Fruit fly (Drosophila melanogaster) whole organism, embryonic: ENCODE measurements around the gene CG15728.

Experiments used
- Aef1 ChIP-seq: fragments of 200-800 bp; sonication (Bioruptor generic); IDR thresholded peaks from 3 replicates; pipeline ENCODE4 v1.3.6; 2022; ENCODE audit warnings: missing biosample characterization, missing genetic modification characterization
- Atf6 ChIP-seq: fragments of 200-800 bp; sonication (Bioruptor generic); IDR thresholded peaks from 2 replicates; pipeline ENCODE4 v1.3.6; 2022; ENCODE audit warnings: missing biosample characterization, missing genetic modification characterization
- CG10431 ChIP-seq: fragments of 200-800 bp; sonication (Bioruptor generic); optimal IDR thresholded peaks from 3 replicates; lab custom pipeline; 2018; ENCODE audit warnings: missing biosample characterization, mild to moderate bottlenecking, missing genetic modification characterization
- CG11085 ChIP-seq: fragments of 200-800 bp; sonication (Bioruptor generic); IDR thresholded peaks from 2 replicates; pipeline ENCODE4 v1.3.6; 2022; ENCODE audit warnings: missing biosample characterization, missing genetic modification characterization
- CG11093 ChIP-seq: fragments of 200-800 bp; sonication (Bioruptor generic); IDR thresholded peaks from 3 replicates; pipeline ENCODE4 v1.3.6; 2022; ENCODE audit warnings: missing biosample characterization, missing genetic modification characterization
- CG12155 ChIP-seq: fragments of 200-800 bp; sonication (Bioruptor generic); optimal IDR thresholded peaks from 3 replicates; lab custom pipeline; 2016; ENCODE audit warnings: missing biosample characterization, missing genetic modification characterization
- CG14860 ChIP-seq: fragments of 200-800 bp; sonication (Bioruptor generic); IDR thresholded peaks from 3 replicates; pipeline ENCODE4 v1.3.6; 2022; ENCODE audit warnings: missing biosample characterization, missing genetic modification characterization; ENCODE audit not compliant: partially characterized antibody
- CG14965 ChIP-seq: fragments of 200-800 bp; sonication (Bioruptor generic); optimal IDR thresholded peaks from 2 replicates; lab custom pipeline; 2016; ENCODE audit warnings: missing biosample characterization, missing genetic modification characterization, borderline replicate concordance
- CG17361 ChIP-seq: fragments of 200-800 bp; sonication (Bioruptor generic); IDR thresholded peaks from 3 replicates; pipeline ENCODE4 v1.3.6; 2022; ENCODE audit warnings: missing biosample characterization, missing genetic modification characterization
- CG18262 ChIP-seq: fragments of 200-800 bp; optimal IDR thresholded peaks from 3 replicates; lab custom pipeline; 2019; ENCODE audit warnings: missing biosample characterization, mild to moderate bottlenecking, missing genetic modification characterization, moderate library complexity
- CG18764 ChIP-seq: fragments of 200-800 bp; sonication (Bioruptor generic); optimal IDR thresholded peaks from 3 replicates; lab custom pipeline; 2016; ENCODE audit warnings: missing biosample characterization, missing genetic modification characterization
- CG4282 ChIP-seq: fragments of 200-800 bp; sonication (Bioruptor generic); optimal IDR thresholded peaks from 2 replicates; lab custom pipeline; 2016; ENCODE audit warnings: missing biosample characterization, missing genetic modification characterization
- CG6765 ChIP-seq: fragments of 200-800 bp; sonication (Bioruptor generic); optimal IDR thresholded peaks from 3 replicates; lab custom pipeline; 2017; ENCODE audit warnings: missing biosample characterization, mild to moderate bottlenecking, missing genetic modification characterization
- CG6791 ChIP-seq: fragments of 200-800 bp; sonication (Bioruptor generic); IDR thresholded peaks from 3 replicates; pipeline ENCODE4 v1.3.6; 2022; ENCODE audit warnings: missing biosample characterization, missing genetic modification characterization; ENCODE audit not compliant: partially characterized antibody
- CG6854 ChIP-seq: fragments of 200-800 bp; sonication (Bioruptor generic); optimal IDR thresholded peaks from 3 replicates; lab custom pipeline; 2017; ENCODE audit warnings: missing biosample characterization, mild to moderate bottlenecking, missing genetic modification characterization
- CG7372 ChIP-seq: fragments of 200-800 bp; sonication (Bioruptor generic); IDR thresholded peaks from 2 replicates; pipeline ENCODE4 v1.3.6; 2022; ENCODE audit warnings: missing biosample characterization, missing genetic modification characterization
- CG8359 ChIP-seq: fragments of 200-800 bp; sonication (Bioruptor generic); optimal IDR thresholded peaks from 2 replicates; lab custom pipeline; 2017; ENCODE audit warnings: missing biosample characterization, mild to moderate bottlenecking, missing genetic modification characterization, borderline replicate concordance
- CG8478 ChIP-seq: fragments of >200 bp; optimal IDR thresholded peaks from 2 replicates; lab custom pipeline; 2018
- CG8944 ChIP-seq: fragments of 200-800 bp; sonication (Bioruptor generic); optimal IDR thresholded peaks from 3 replicates; lab custom pipeline; 2016; ENCODE audit warnings: missing biosample characterization, missing genetic modification characterization
- CG9437 ChIP-seq: fragments of 200-800 bp; sonication (Bioruptor generic); optimal IDR thresholded peaks from 2 replicates; lab custom pipeline; 2018; ENCODE audit warnings: missing biosample characterization, mild to moderate bottlenecking, missing genetic modification characterization
- Dip2 ChIP-seq: fragments of 200-800 bp; sonication (Bioruptor generic); IDR thresholded peaks from 2 replicates; pipeline ENCODE4 v1.3.6; 2022; ENCODE audit warnings: missing biosample characterization, missing genetic modification characterization
- Dip3 ChIP-seq: fragments of 200-800 bp; sonication (Bioruptor generic); optimal IDR thresholded peaks from 3 replicates; lab custom pipeline; 2016; ENCODE audit warnings: missing biosample characterization, missing genetic modification characterization
- Ets97D ChIP-seq: fragments of 200-800 bp; sonication (Bioruptor generic); optimal IDR thresholded peaks from 3 replicates; lab custom pipeline; 2016; ENCODE audit warnings: missing biosample characterization, missing genetic modification characterization
- Hmr ChIP-seq: fragments of 200-800 bp; sonication (Bioruptor generic); optimal IDR thresholded peaks from 3 replicates; lab custom pipeline; 2017; ENCODE audit warnings: mild to moderate bottlenecking, missing biosample characterization, missing genetic modification reagents, missing genetic modification characterization
- Hr3 ChIP-seq: fragments of 200-800 bp; sonication (Bioruptor generic); optimal IDR thresholded peaks from 3 replicates; lab custom pipeline; 2016; ENCODE audit warnings: missing biosample characterization, missing genetic modification characterization
- NfI ChIP-seq: fragments of 200-800 bp; sonication (Bioruptor generic); optimal IDR thresholded peaks from 3 replicates; lab custom pipeline; 2018; ENCODE audit warnings: missing biosample characterization, mild to moderate bottlenecking, missing genetic modification characterization, moderate library complexity
- Poxn ChIP-seq: fragments of 200-800 bp; sonication (Bioruptor generic); IDR thresholded peaks from 2 replicates; pipeline ENCODE4 v1.3.6; 2022; ENCODE audit warnings: missing biosample characterization, missing genetic modification characterization
- Sox100B ChIP-seq: fragments of 200-800 bp; sonication (Bioruptor generic); optimal IDR thresholded peaks from 3 replicates; lab custom pipeline; 2018; ENCODE audit warnings: missing biosample characterization, mild to moderate bottlenecking, missing genetic modification characterization
- Tbp ChIP-seq: fragments of >200 bp; optimal IDR thresholded peaks from 2 replicates; lab custom pipeline; 2018; ENCODE audit warnings: missing biosample characterization, missing genetic modification characterization
- Vsx1 ChIP-seq: fragments of 200-800 bp; sonication (Bioruptor generic); optimal IDR thresholded peaks from 2 replicates; lab custom pipeline; 2017; ENCODE audit warnings: missing biosample characterization, mild to moderate bottlenecking, missing genetic modification characterization, missing genetic modification reagents
- YL-1 ChIP-seq: fragments of 200-800 bp; sonication (Bioruptor generic); optimal IDR thresholded peaks from 3 replicates; lab custom pipeline; 2017; ENCODE audit warnings: missing biosample characterization, mild to moderate bottlenecking, missing genetic modification characterization
- ab ChIP-seq: fragments of 200-800 bp; sonication (Bioruptor generic); optimal IDR thresholded peaks from 2 replicates; lab custom pipeline; 2016; ENCODE audit warnings: missing biosample characterization, missing genetic modification characterization
- abd-A ChIP-seq: fragments of 200-800 bp; sonication (Bioruptor generic); optimal IDR thresholded peaks from 3 replicates; lab custom pipeline; 2019; ENCODE audit warnings: missing biosample characterization, mild to moderate bottlenecking, missing genetic modification characterization, moderate library complexity
- bowl ChIP-seq: fragments of 200-800 bp; sonication (Bioruptor generic); IDR thresholded peaks from 2 replicates; pipeline ENCODE4 v1.3.6; 2022; ENCODE audit warnings: missing biosample characterization, missing genetic modification characterization
- chif ChIP-seq, 2 experiments: fragments of 200-800 bp; sonication (Bioruptor generic); optimal IDR thresholded peaks; 3 replicates each; lab custom pipeline; 2016; ENCODE audit warnings: missing biosample characterization in 2 of 2, missing genetic modification characterization in 2 of 2
- chn ChIP-seq: fragments of 200-800 bp; sonication (Bioruptor generic); optimal IDR thresholded peaks from 2 replicates; lab custom pipeline; 2016; ENCODE audit warnings: missing biosample characterization, missing genetic modification characterization
- cwo ChIP-seq: fragments of 200-800 bp; sonication (Bioruptor generic); optimal IDR thresholded peaks from 3 replicates; lab custom pipeline; 2017; ENCODE audit warnings: missing biosample characterization, missing genetic modification characterization, mild to moderate bottlenecking, moderate library complexity, missing genetic modification reagents
- disco-r ChIP-seq: fragments of 200-800 bp; sonication (Bioruptor generic); optimal IDR thresholded peaks from 2 replicates; lab custom pipeline; 2016; ENCODE audit warnings: missing biosample characterization, missing genetic modification characterization
- dpn ChIP-seq, 2 experiments: fragments of 200-800 bp; sonication (Bioruptor generic); optimal IDR thresholded peaks; 3 replicates each; lab custom pipeline; 2016; ENCODE audit warnings: missing biosample characterization in 2 of 2, missing genetic modification characterization in 2 of 2
- ems ChIP-seq: fragments of 200-800 bp; sonication (Bioruptor generic); optimal IDR thresholded peaks from 3 replicates; lab custom pipeline; 2016; ENCODE audit warnings: missing biosample characterization, missing genetic modification characterization
- fru ChIP-seq: fragments of >200 bp; optimal IDR thresholded peaks from 2 replicates; lab custom pipeline; 2017
- her ChIP-seq: fragments of 200-800 bp; sonication (Bioruptor generic); optimal IDR thresholded peaks from 2 replicates; lab custom pipeline; 2016; ENCODE audit warnings: missing biosample characterization, missing genetic modification characterization
- peb ChIP-seq: fragments of 200-800 bp; sonication (Bioruptor generic); IDR thresholded peaks from 2 replicates; pipeline ENCODE4 v1.3.6; 2022; ENCODE audit warnings: missing biosample characterization, missing genetic modification characterization
- sc ChIP-seq, 3 experiments: fragments of >200 bp in 2 of 3; fragments of 200-800 bp in 1 of 3; sonication (Bioruptor generic) in 1 of 3; optimal IDR thresholded peaks; 2 replicates in 2 of 3; 3 replicates in 1 of 3; lab custom pipeline; 2017; ENCODE audit warnings: mild to moderate bottlenecking in 1 of 3, missing biosample characterization in 1 of 3, missing genetic modification characterization in 1 of 3, missing genetic modification reagents in 1 of 3
- sob ChIP-seq: fragments of 200-800 bp; sonication (Bioruptor generic); IDR thresholded peaks from 2 replicates; pipeline ENCODE4 v1.3.6; 2022; ENCODE audit warnings: missing biosample characterization, missing genetic modification characterization
- tna ChIP-seq: fragments of 200-800 bp; sonication (Bioruptor generic); IDR thresholded peaks from 2 replicates; pipeline ENCODE4 v1.3.6; 2022; ENCODE audit warnings: missing biosample characterization, missing genetic modification characterization; ENCODE audit not compliant: partially characterized antibody
- vfl ChIP-seq: fragments of 200-800 bp; sonication (Bioruptor generic); optimal IDR thresholded peaks from 2 replicates; lab custom pipeline; 2016; ENCODE audit warnings: missing biosample characterization, missing genetic modification characterization
- wdn ChIP-seq: fragments of 200-800 bp; sonication (Bioruptor generic); IDR thresholded peaks from 2 replicates; pipeline ENCODE4 v1.3.6; 2022; ENCODE audit warnings: missing biosample characterization, missing genetic modification characterization
- zen ChIP-seq: fragments of 200-800 bp; sonication (Bioruptor generic); optimal IDR thresholded peaks from 3 replicates; lab custom pipeline; 2018; ENCODE audit warnings: missing biosample characterization, mild to moderate bottlenecking, missing genetic modification characterization, moderate library complexity

CG15728 gene

dm6 chrX:12669659-12670488 lies 45.8 kb downstream of the CG15728 start (continued):
- TF ChIP-seq CG6791 (no peak), CG8478 (lab: Kevin White, UChicago) (no peak), YL-1 (GFP tag; lab: Kevin White, UChicago) (no peak), bowl (GFP tag; lab: Robert Waterston, UW) (peak; percentile 45; the same call in 1 of the 2 replicates), CG10431 (GFP tag; lab: Kevin White, UChicago) (no peak), wdn (peak; percentile 51; the same call in 1 of the 2 replicates), Poxn (GFP tag; lab: Robert Waterston, UW) (0 out of 2 replicates have a peak, but pooled peaks have one; percentile 33), dpn (GFP tag; optimal IDR thresholded peaks at IDR 0.05; lab: Kevin White, UChicago) (peak; percentile 67 to 71), Dip3 (GFP tag; lab: Kevin White, UChicago) (peak; percentile 70), Hmr (peak; percentile 68), her (GFP tag; lab: Kevin White, UChicago) (peak; percentile 79), tna (GFP tag; lab: Robert Waterston, UW) (no peak), Aef1 (GFP tag; lab: Robert Waterston, UW) (peak; percentile 67; the same call in 2 of the 3 replicates), ab (peak; percentile 68), vfl (GFP tag; lab: Kevin White, UChicago) (peak; percentile 52), CG14965 (GFP tag; lab: Kevin White, UChicago) (no peak), NfI (GFP tag; lab: Kevin White, UChicago) (peak; percentile 73), zen (tag; lab: Kevin White, UChicago) (peak; percentile 14), sc (optimal IDR thresholded peaks at IDR 0.05; lab: Kevin White, UChicago) (no peak), sc (GFP tag; optimal IDR thresholded peaks at IDR 0.05; lab: Kevin White, UChicago) (no peak), Hr3 (GFP tag; lab: Kevin White, UChicago) (peak; percentile 28), CG11093 (GFP tag; lab: Robert Waterston, UW) (peak; percentile 44; the same call in 1 of the 3 replicates), ems (GFP tag; lab: Kevin White, UChicago) (peak; percentile 45), CG8944 (GFP tag; lab: Kevin White, UChicago) (peak; percentile 61), CG6765 (GFP tag; lab: Kevin White, UChicago) (no peak), CG18262 (tag; lab: Kevin White, UChicago) (peak; percentile 51), CG7372 (GFP tag; lab: Robert Waterston, UW) (peak; percentile 48; the same call in 1 of the 2 replicates), Atf6 (GFP tag; lab: Robert Waterston, UW) (peak; percentile 68), abd-A (tag; lab: Kevin White, UChicago) (no peak), disco-r (GFP tag; lab: Kevin White, UChicago) (peak; percentile 29), CG9437 (GFP tag; lab: Kevin White, UChicago) (peak; percentile 36), CG8359 (GFP tag; lab: Kevin White, UChicago) (no peak), Vsx1 (no peak), CG12155 (peak; percentile 67), cwo (GFP tag; lab: Kevin White, UChicago) (peak; percentile 39), CG14860 (GFP tag; lab: Robert Waterston, UW) (no peak), peb (GFP tag; lab: Robert Waterston, UW) (no peak; the same call in 1 of the 2 replicates), Tbp (no peak), CG4282 (GFP tag; lab: Kevin White, UChicago) (no peak), CG6854 (GFP tag; lab: Kevin White, UChicago) (peak; percentile 47), chn (GFP tag; lab: Kevin White, UChicago) (peak; percentile 34), chif (GFP tag; optimal IDR thresholded peaks at IDR 0.05; lab: Kevin White, UChicago) (peak; percentile 31 to 64), Sox100B (GFP tag; lab: Kevin White, UChicago) (peak; percentile 40), CG17361 (GFP tag; lab: Robert Waterston, UW) (peak; percentile 67; the same call in 2 of the 3 replicates), Dip2 (no peak), CG11085 (peak; percentile 54; the same call in 1 of the 2 replicates), CG18764 (peak; percentile 22), Ets97D (no peak), sob (peak; percentile 80), fru (lab: Kevin White, UChicago) (no peak)
